Worm (Caenorhabditis elegans): ENCODE measurements around the gene nhr-12.

ce11 chrV:10130195-10130594 is 46.3 kb upstream of the nhr-12 start, which contains the start of gene aos-1:
- TF ChIP-seq nhr-76 (tag; optimal IDR thresholded peaks at IDR 0.05) (no peak), elt-2 (tag; optimal IDR thresholded peaks at IDR 0.05) (no peak), nhr-28 (tag; optimal IDR thresholded peaks at IDR 0.05) (no peak)
